Fruit fly (Drosophila melanogaster) whole organism, embryonic: ENCODE data around the gene Cdc7.
A peak's percentile ranks its signal among the peaks of the same experiment; 100 is the strongest.

ENCODE experiments used
- Atf-2 ChIP-seq: fragments of 200-800 bp; sonication (Bioruptor generic); optimal IDR thresholded peaks from 2 replicates; lab custom pipeline; 2016; ENCODE audit warnings: missing biosample characterization, missing genetic modification characterization
- Bteb2 ChIP-seq: fragments of 200-800 bp; sonication (Bioruptor generic); optimal IDR thresholded peaks from 2 replicates; lab custom pipeline; 2016; ENCODE audit warnings: missing biosample characterization, missing genetic modification characterization
- CG10565 ChIP-seq: fragments of 200-800 bp; sonication (Bioruptor generic); optimal IDR thresholded peaks from 3 replicates; lab custom pipeline; 2016; ENCODE audit warnings: missing biosample characterization, mild to moderate bottlenecking, missing genetic modification characterization
- CG10654 ChIP-seq: fragments of 200-800 bp; sonication (Bioruptor generic); optimal IDR thresholded peaks from 2 replicates; lab custom pipeline; 2016; ENCODE audit warnings: missing biosample characterization, missing genetic modification characterization
- CG11085 ChIP-seq: fragments of 200-800 bp; sonication (Bioruptor generic); IDR thresholded peaks from 2 replicates; pipeline ENCODE4 v1.3.6; 2022; ENCODE audit warnings: missing biosample characterization, missing genetic modification characterization
- CG12391 ChIP-seq: fragments of 200-800 bp; sonication (Bioruptor generic); optimal IDR thresholded peaks from 3 replicates; lab custom pipeline; 2018; ENCODE audit warnings: missing biosample characterization, mild to moderate bottlenecking, missing genetic modification characterization, moderate library complexity
- CG12769 ChIP-seq: fragments of 200-800 bp; sonication (Bioruptor generic); optimal IDR thresholded peaks from 2 replicates; lab custom pipeline; 2019; ENCODE audit warnings: missing biosample characterization, mild to moderate bottlenecking, missing genetic modification characterization, moderate library complexity
- CG14965 ChIP-seq: fragments of 200-800 bp; sonication (Bioruptor generic); optimal IDR thresholded peaks from 2 replicates; lab custom pipeline; 2016; ENCODE audit warnings: missing biosample characterization, missing genetic modification characterization, borderline replicate concordance
- CG15269 ChIP-seq: fragments of 200-800 bp; sonication (Bioruptor generic); optimal IDR thresholded peaks from 2 replicates; lab custom pipeline; 2018; ENCODE audit warnings: missing biosample characterization, mild to moderate bottlenecking, missing genetic modification characterization, moderate library complexity
- CG1603 ChIP-seq: fragments of 200-800 bp; sonication (Bioruptor generic); optimal IDR thresholded peaks from 2 replicates; lab custom pipeline; 2019; ENCODE audit warnings: missing biosample characterization, mild to moderate bottlenecking, missing genetic modification characterization, moderate library complexity
- CG16815 ChIP-seq: fragments of 200-800 bp; sonication (Bioruptor generic); optimal IDR thresholded peaks from 3 replicates; lab custom pipeline; 2017; ENCODE audit warnings: missing biosample characterization, mild to moderate bottlenecking, missing genetic modification characterization
- CG17359 ChIP-seq: fragments of 200-800 bp; sonication (Bioruptor generic); optimal IDR thresholded peaks from 3 replicates; lab custom pipeline; 2018; ENCODE audit warnings: missing biosample characterization, mild to moderate bottlenecking, missing genetic modification characterization, moderate library complexity
- CG18599 ChIP-seq: fragments of 200-800 bp; sonication (Bioruptor generic); optimal IDR thresholded peaks from 3 replicates; lab custom pipeline; 2017; ENCODE audit warnings: missing biosample characterization, missing genetic modification characterization, mild to moderate bottlenecking, moderate library complexity, missing genetic modification reagents
- CG18764 ChIP-seq: fragments of 200-800 bp; sonication (Bioruptor generic); optimal IDR thresholded peaks from 3 replicates; lab custom pipeline; 2016; ENCODE audit warnings: missing biosample characterization, missing genetic modification characterization
- CG2202 ChIP-seq: fragments of 200-800 bp; sonication (Bioruptor generic); optimal IDR thresholded peaks from 2 replicates; lab custom pipeline; 2018; ENCODE audit warnings: missing biosample characterization, mild to moderate bottlenecking, missing genetic modification characterization
- CG33213 ChIP-seq: fragments of 200-800 bp; sonication (Bioruptor generic); optimal IDR thresholded peaks from 3 replicates; lab custom pipeline; 2016; ENCODE audit warnings: missing biosample characterization, missing genetic modification characterization
- CG34224 ChIP-seq: fragments of 200-800 bp; sonication (Bioruptor generic); IDR thresholded peaks from 3 replicates; pipeline ENCODE4 v1.3.6; 2022; ENCODE audit warnings: missing biosample characterization, missing genetic modification characterization; ENCODE audit not compliant: partially characterized antibody
- CG9437 ChIP-seq: fragments of 200-800 bp; sonication (Bioruptor generic); optimal IDR thresholded peaks from 2 replicates; lab custom pipeline; 2018; ENCODE audit warnings: missing biosample characterization, mild to moderate bottlenecking, missing genetic modification characterization
- CG9817 ChIP-seq: fragments of 200-800 bp; sonication (Bioruptor generic); optimal IDR thresholded peaks from 2 replicates; lab custom pipeline; 2018; ENCODE audit warnings: missing biosample characterization, mild to moderate bottlenecking, missing genetic modification characterization, moderate library complexity
- CHES-1-like ChIP-seq: fragments of 200-800 bp; sonication (Bioruptor generic); optimal IDR thresholded peaks from 2 replicates; lab custom pipeline; 2016; ENCODE audit warnings: missing biosample characterization, missing genetic modification characterization
- Chrac-16 ChIP-seq: fragments of 200-800 bp; sonication (Bioruptor generic); optimal IDR thresholded peaks from 3 replicates; lab custom pipeline; 2016; ENCODE audit warnings: missing biosample characterization, missing genetic modification characterization
- Dfd ChIP-seq, 2 experiments: fragments of >200 bp; optimal IDR thresholded peaks; 2 replicates each; lab custom pipeline; 2017; ENCODE audit warnings: missing biosample characterization in 2 of 2, missing genetic modification characterization in 2 of 2
- Gsc ChIP-seq: fragments of 200-800 bp; sonication (Bioruptor generic); IDR thresholded peaks from 2 replicates; pipeline ENCODE4 v1.3.6; 2022; ENCODE audit warnings: missing biosample characterization, missing genetic modification characterization
- Gug ChIP-seq: fragments of 200-800 bp; sonication (Bioruptor generic); IDR thresholded peaks from 4 replicates; pipeline ENCODE4 v1.3.6; 2022; ENCODE audit warnings: missing biosample characterization, missing genetic modification characterization
- H15 ChIP-seq: fragments of 200-800 bp; sonication (Bioruptor generic); IDR thresholded peaks from 3 replicates; pipeline ENCODE4 v1.3.6; 2022; ENCODE audit warnings: missing biosample characterization, missing genetic modification characterization
- Mad ChIP-seq: fragments of 200-800 bp; sonication (Bioruptor generic); optimal IDR thresholded peaks from 2 replicates; lab custom pipeline; 2016; ENCODE audit warnings: missing biosample characterization, missing genetic modification characterization
- NFAT ChIP-seq: fragments of 200-800 bp; sonication (Bioruptor generic); IDR thresholded peaks from 2 replicates; pipeline ENCODE4 v1.3.6; 2022; ENCODE audit warnings: missing biosample characterization, missing genetic modification characterization
- NK7.1 ChIP-seq: fragments of 200-800 bp; sonication (Bioruptor generic); optimal IDR thresholded peaks from 3 replicates; lab custom pipeline; 2016; ENCODE audit warnings: missing biosample characterization, missing genetic modification characterization
- Oaz ChIP-seq: fragments of 200-800 bp; sonication (Bioruptor generic); IDR thresholded peaks from 2 replicates; pipeline ENCODE4 v1.3.6; 2022; ENCODE audit warnings: missing biosample characterization, missing genetic modification characterization
- Stat92E ChIP-seq, 3 experiments: fragments of >200 bp in 2 of 3; fragments of 200-800 bp in 1 of 3; sonication (Bioruptor generic) in 1 of 3; optimal IDR thresholded peaks; 2 replicates each; lab custom pipeline; 2017 to 2019; ENCODE audit warnings: missing biosample characterization in 3 of 3, missing genetic modification characterization in 3 of 3, mild to moderate bottlenecking in 1 of 3, moderate library complexity in 1 of 3
- ase ChIP-seq: fragments of 200-800 bp; sonication (Bioruptor generic); IDR thresholded peaks from 3 replicates; pipeline ENCODE4 v1.3.6; 2022; ENCODE audit warnings: missing biosample characterization, missing genetic modification characterization
- caup ChIP-seq: fragments of 200-800 bp; sonication (Bioruptor generic); optimal IDR thresholded peaks from 3 replicates; lab custom pipeline; 2017; ENCODE audit warnings: missing biosample characterization, mild to moderate bottlenecking, missing genetic modification characterization, moderate library complexity; ENCODE audit not compliant: severe bottlenecking
- chm ChIP-seq: fragments of 200-800 bp; sonication (Bioruptor generic); IDR thresholded peaks from 2 replicates; pipeline ENCODE4 v1.3.6; 2022; ENCODE audit warnings: missing biosample characterization, missing genetic modification characterization
- chn ChIP-seq: fragments of 200-800 bp; sonication (Bioruptor generic); optimal IDR thresholded peaks from 2 replicates; lab custom pipeline; 2016; ENCODE audit warnings: missing biosample characterization, missing genetic modification characterization
- dpn ChIP-seq, 2 experiments: fragments of 200-800 bp; sonication (Bioruptor generic); optimal IDR thresholded peaks; 3 replicates each; lab custom pipeline; 2016; ENCODE audit warnings: missing biosample characterization in 2 of 2, missing genetic modification characterization in 2 of 2
- ftz-f1 ChIP-seq: fragments of 200-800 bp; sonication (Bioruptor generic); optimal IDR thresholded peaks from 2 replicates; lab custom pipeline; 2016; ENCODE audit warnings: missing biosample characterization, missing genetic modification characterization
- gcm2 ChIP-seq: fragments of 200-800 bp; sonication (Bioruptor generic); optimal IDR thresholded peaks from 2 replicates; lab custom pipeline; 2016; ENCODE audit warnings: missing biosample characterization, missing genetic modification characterization
- jigr1 ChIP-seq: fragments of 200-800 bp; sonication (Bioruptor generic); IDR thresholded peaks from 3 replicates; pipeline ENCODE4 v1.3.6; 2022; ENCODE audit warnings: missing biosample characterization, missing genetic modification characterization
- klu ChIP-seq: fragments of 200-800 bp; sonication (Bioruptor generic); IDR thresholded peaks from 2 replicates; pipeline ENCODE4 v1.3.6; 2022; ENCODE audit warnings: missing biosample characterization, missing genetic modification characterization
- nerfin-1 ChIP-seq: fragments of 200-800 bp; sonication (Bioruptor generic); optimal IDR thresholded peaks from 3 replicates; lab custom pipeline; 2019; ENCODE audit warnings: missing biosample characterization, mild to moderate bottlenecking, missing genetic modification characterization, moderate library complexity
- nmo ChIP-seq: fragments of 200-800 bp; sonication (Bioruptor generic); optimal IDR thresholded peaks from 2 replicates; lab custom pipeline; 2018; ENCODE audit warnings: missing biosample characterization, mild to moderate bottlenecking, missing genetic modification characterization, moderate library complexity
- odd ChIP-seq: fragments of 200-800 bp; sonication (Bioruptor generic); optimal IDR thresholded peaks from 2 replicates; lab custom pipeline; 2017; ENCODE audit warnings: missing biosample characterization, mild to moderate bottlenecking, missing genetic modification characterization
- repo ChIP-seq: fragments of 200-800 bp; sonication (Bioruptor generic); optimal IDR thresholded peaks from 2 replicates; lab custom pipeline; 2016; ENCODE audit warnings: missing biosample characterization, missing genetic modification characterization
- rib ChIP-seq: fragments of 200-800 bp; sonication (Bioruptor generic); IDR thresholded peaks from 2 replicates; pipeline ENCODE4 v1.3.6; 2022; ENCODE audit warnings: missing biosample characterization, missing genetic modification characterization
- sna ChIP-seq: fragments of 200-800 bp; sonication (Bioruptor generic); IDR thresholded peaks from 2 replicates; pipeline ENCODE4 v1.3.6; 2022; ENCODE audit warnings: missing biosample characterization, missing genetic modification characterization; ENCODE audit not compliant: partially characterized antibody
- sob ChIP-seq: fragments of 200-800 bp; sonication (Bioruptor generic); IDR thresholded peaks from 2 replicates; pipeline ENCODE4 v1.3.6; 2022; ENCODE audit warnings: missing biosample characterization, missing genetic modification characterization
- sqz ChIP-seq: fragments of 200-800 bp; sonication (Bioruptor generic); optimal IDR thresholded peaks from 3 replicates; lab custom pipeline; 2018; ENCODE audit warnings: missing biosample characterization, mild to moderate bottlenecking, missing genetic modification characterization
- tap ChIP-seq: fragments of 200-800 bp; optimal IDR thresholded peaks from 3 replicates; lab custom pipeline; 2019; ENCODE audit warnings: missing biosample characterization, mild to moderate bottlenecking, missing genetic modification characterization, moderate library complexity
- tgo ChIP-seq: fragments of 200-800 bp; sonication (Bioruptor generic); IDR thresholded peaks from 3 replicates; pipeline ENCODE4 v1.3.6; 2022; ENCODE audit warnings: missing biosample characterization, missing genetic modification characterization
- trem ChIP-seq: fragments of 200-800 bp; optimal IDR thresholded peaks from 3 replicates; lab custom pipeline; 2019; ENCODE audit warnings: missing biosample characterization, mild to moderate bottlenecking, missing genetic modification characterization, moderate library complexity
- wor ChIP-seq: fragments of 200-800 bp; sonication (Bioruptor generic); IDR thresholded peaks from 2 replicates; pipeline ENCODE4 v1.3.6; 2022; ENCODE audit warnings: missing biosample characterization, missing genetic modification characterization

Gene Cdc7

dm6 chrX:6702028-6702433 lies 47.7 kb downstream of the Cdc7 start (continued):
- TF ChIP-seq CG16815 (GFP tag; lab: Kevin White, UChicago) (no peak), Stat92E (GFP tag; optimal IDR thresholded peaks at IDR 0.05; lab: Kevin White, UChicago) (no peak), CG9817 (tag; lab: Kevin White, UChicago) (peak; percentile 43), Oaz (GFP tag; lab: Robert Waterston, UW) (no peak), NFAT (GFP tag; lab: Robert Waterston, UW) (no peak), tap (tag; lab: Kevin White, UChicago) (peak; percentile 69), ase (GFP tag; lab: Robert Waterston, UW) (peak; percentile 62; the same call in 2 of the 3 replicates), nerfin-1 (tag; lab: Kevin White, UChicago) (peak; percentile 75), gcm2 (peak; percentile 10), chn (GFP tag; lab: Kevin White, UChicago) (peak; percentile 56), chm (no peak), CG33213 (GFP tag; lab: Kevin White, UChicago) (no peak), Bteb2 (GFP tag; lab: Kevin White, UChicago) (no peak), repo (GFP tag; lab: Kevin White, UChicago) (peak; percentile 33), CG11085 (GFP tag; lab: Robert Waterston, UW) (no peak), CG12391 (tag; lab: Kevin White, UChicago) (peak; percentile 72), nmo (GFP tag; lab: Kevin White, UChicago) (peak; percentile 85), tgo (GFP tag; lab: Robert Waterston, UW) (peak; percentile 63), caup (GFP tag; lab: Kevin White, UChicago) (no peak), Dfd (GFP tag; optimal IDR thresholded peaks at IDR 0.05; lab: Kevin White, UChicago) (no peak), NK7.1 (GFP tag; lab: Kevin White, UChicago) (peak; percentile 35), trem (tag; lab: Kevin White, UChicago) (peak; percentile 64), CG34224 (no peak), Chrac-16 (GFP tag; lab: Kevin White, UChicago) (peak; percentile 17), jigr1 (GFP tag; lab: Robert Waterston, UW) (peak; percentile 51; the same call in 1 of the 3 replicates), ftz-f1 (GFP tag; lab: Kevin White, UChicago) (no peak), CG14965 (no peak), CG18764 (GFP tag; lab: Kevin White, UChicago) (peak; percentile 23), sob (GFP tag; lab: Robert Waterston, UW) (0 out of 2 replicates have a peak, but pooled peaks have one; percentile 22), H15 (no peak; the same call in 2 of the 3 replicates), CG12769 (tag; lab: Kevin White, UChicago) (peak; percentile 25), Atf-2 (GFP tag; lab: Kevin White, UChicago) (peak; percentile 55), Gsc (GFP tag; lab: Robert Waterston, UW) (no peak), wor (peak; percentile 59), dpn (GFP tag; optimal IDR thresholded peaks at IDR 0.05; lab: Kevin White, UChicago) (peak; percentile 56 to 63), CG2202 (peak; percentile 45), CG15269 (tag; lab: Kevin White, UChicago) (peak; percentile 72), CG1603 (peak; percentile 64), CG18599 (GFP tag; lab: Kevin White, UChicago) (peak; percentile 46), klu (GFP tag; lab: Robert Waterston, UW) (0 out of 2 replicates have a peak, but pooled peaks have one; percentile 28), CG17359 (tag; lab: Kevin White, UChicago) (peak; percentile 81), CHES-1-like (peak; percentile 16), Gug (GFP tag; lab: Robert Waterston, UW) (peak; percentile 45; the same call in 2 of the 4 replicates), CG9437 (GFP tag; lab: Kevin White, UChicago) (peak; percentile 69), Mad (GFP tag; lab: Kevin White, UChicago) (peak; percentile 33), rib (GFP tag; lab: Robert Waterston, UW) (no peak), sna (no peak), CG10565 (GFP tag; lab: Kevin White, UChicago) (no peak), CG10654 (GFP tag; lab: Kevin White, UChicago) (peak; percentile 47), odd (GFP tag; lab: Kevin White, UChicago) (peak; percentile 28), sqz (no peak)
